Fruit fly (Drosophila melanogaster): Measurements from ENCODE around the gene Rcc1.
A peak's percentile ranks its signal among the peaks of the same experiment; 100 is the strongest.

Rcc1 gene

DNA sequence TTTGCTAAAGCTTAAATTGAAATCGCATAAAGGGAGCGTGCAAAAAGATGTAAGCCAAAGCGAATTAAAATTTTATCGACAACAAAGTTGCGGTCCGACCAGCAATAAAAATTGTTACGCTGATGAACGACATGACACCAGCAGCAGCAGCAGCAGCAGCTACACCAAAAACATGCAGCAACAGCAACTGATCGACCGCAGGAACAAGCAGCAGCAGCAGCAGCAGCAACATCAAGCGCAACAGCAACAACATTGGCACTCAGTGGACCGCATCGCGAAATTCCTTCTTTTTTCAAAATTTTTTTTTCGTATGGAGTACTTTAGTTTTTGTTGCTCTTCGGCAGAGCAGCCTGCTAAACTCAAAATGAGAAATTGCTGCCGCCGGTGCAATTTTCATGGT, 22.4 kb upstream of the Rcc1 start:
- TF ChIP-seq row (GFP tag; IDR thresholded peaks at IDR 0.05) (no peak), sens (GFP tag) (no peak), CG4730 (GFP tag; IDR thresholded peaks at IDR 0.05) (no peak), odd (GFP tag; optimal IDR thresholded peaks at IDR 0.05) (no peak), Bdp1 (GFP tag; optimal IDR thresholded peaks at IDR 0.05) (no peak), HmgZ (tag; optimal IDR thresholded peaks at IDR 0.05) (no peak), wdn (GFP tag; IDR thresholded peaks at IDR 0.05) (no peak), CG4707 (GFP tag; optimal IDR thresholded peaks at IDR 0.05) (no peak), Oli (tag; optimal IDR thresholded peaks at IDR 0.05) (no peak), Six4 (GFP tag; optimal IDR thresholded peaks at IDR 0.05) (no peak), nerfin-1 (tag; optimal IDR thresholded peaks at IDR 0.05) (no peak)

DNA sequence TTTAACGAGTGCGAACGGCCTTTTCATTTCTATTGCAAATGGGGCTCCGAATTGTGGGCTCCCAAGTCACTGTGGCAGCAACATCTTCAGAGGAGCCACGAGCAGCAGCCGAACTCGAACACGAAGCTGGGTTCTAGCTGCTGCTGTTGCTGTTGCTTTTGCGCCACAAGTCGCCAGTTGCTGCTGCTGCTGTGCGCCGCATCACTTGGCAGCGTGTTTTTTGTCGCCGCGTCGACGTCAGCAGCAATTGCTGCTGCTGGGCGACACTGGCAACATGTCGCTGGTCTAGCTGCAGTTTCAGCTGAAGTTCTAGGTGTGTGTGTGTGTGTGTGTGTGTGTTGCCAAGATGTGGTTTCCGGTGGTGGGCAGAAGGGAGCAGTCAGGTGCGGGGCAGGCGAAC, 20.0 kb upstream of the Rcc1 start:
- peak; percentile 44 for TF ChIP-seq nom (GFP tag; optimal IDR thresholded peaks at IDR 0.05)
- TF ChIP-seq CG12769 (tag; optimal IDR thresholded peaks at IDR 0.05) = no peak
- TF ChIP-seq Fer1 (GFP tag; optimal IDR thresholded peaks at IDR 0.05) = no peak
- 0 out of 3 replicates have a peak, but pooled peaks have one; percentile 26 for TF ChIP-seq vnd (GFP tag; IDR thresholded peaks at IDR 0.05; ENCODE audit: partially characterized antibody)
- peak; percentile 19 for TF ChIP-seq HLHmδ (GFP tag; optimal IDR thresholded peaks at IDR 0.05)
- 0 out of 2 replicates have a peak, but pooled peaks have one; percentile 6 for TF ChIP-seq Drgx (GFP tag; IDR thresholded peaks at IDR 0.05)
- peak; percentile 90 for TF ChIP-seq Deaf1 (tag; optimal IDR thresholded peaks at IDR 0.05)
- TF ChIP-seq CG11504 (tag; optimal IDR thresholded peaks at IDR 0.05) = peak; percentile 98
- TF ChIP-seq CG31224 (GFP tag; IDR thresholded peaks at IDR 0.05) = peak; percentile 93
- peak; percentile 54 for TF ChIP-seq CG5180 (GFP tag; optimal IDR thresholded peaks at IDR 0.05)
- TF ChIP-seq cg (GFP tag; optimal IDR thresholded peaks at IDR 0.05) = peak; percentile 8
- TF ChIP-seq CG6791 (GFP tag; IDR thresholded peaks at IDR 0.05; ENCODE audit: partially characterized antibody) = 0 out of 3 replicates have a peak, but pooled peaks have one; percentile 25
- TF ChIP-seq crol (GFP tag; IDR thresholded peaks at IDR 0.05) = 0 out of 2 replicates have a peak, but pooled peaks have one; percentile 39
- TF ChIP-seq CG6272 (GFP tag; IDR thresholded peaks at IDR 0.05) = no peak
- no peak for TF ChIP-seq Xrp1 (GFP tag; IDR thresholded peaks at IDR 0.05)
- TF ChIP-seq fru (optimal IDR thresholded peaks at IDR 0.05) = no peak

- TF ChIP-seq tap (tag; optimal IDR thresholded peaks at IDR 0.05) = peak; percentile 3
- TF ChIP-seq zfh1 (GFP tag; IDR thresholded peaks at IDR 0.05) = 0 out of 3 replicates have a peak, but pooled peaks have one; percentile 21
- peak; percentile 52 for TF ChIP-seq CG17829 (tag; optimal IDR thresholded peaks at IDR 0.05)
- TF ChIP-seq BtbVII (GFP tag; optimal IDR thresholded peaks at IDR 0.05) = no peak
- no peak for TF ChIP-seq CG7786 (GFP tag; optimal IDR thresholded peaks at IDR 0.05)
- peak; percentile 36 for TF ChIP-seq CG15696 (tag; optimal IDR thresholded peaks at IDR 0.05)
- TF ChIP-seq toy (GFP tag; IDR thresholded peaks at IDR 0.05) = no peak
- TF ChIP-seq CG30431 (GFP tag; optimal IDR thresholded peaks at IDR 0.05) = no peak
- no peak for TF ChIP-seq ab (GFP tag; optimal IDR thresholded peaks at IDR 0.05)
- TF ChIP-seq gcm2 (GFP tag; optimal IDR thresholded peaks at IDR 0.05) = no peak
- no peak for TF ChIP-seq bab2 (GFP tag; optimal IDR thresholded peaks at IDR 0.05)
- TF ChIP-seq CG13424 (tag; optimal IDR thresholded peaks at IDR 0.05) = peak; percentile 24
- peak; percentile 49 for TF ChIP-seq CG2678 (tag; optimal IDR thresholded peaks at IDR 0.05)
- TF ChIP-seq Sox100B (GFP tag; optimal IDR thresholded peaks at IDR 0.05) = peak; percentile 26
- peak; percentile 2 for TF ChIP-seq Oli (tag; optimal IDR thresholded peaks at IDR 0.05)
- TF ChIP-seq mirr (GFP tag; optimal IDR thresholded peaks at IDR 0.05) = no peak
- no peak for TF ChIP-seq MBD-R2 (GFP tag; IDR thresholded peaks at IDR 0.05)
- no peak for TF ChIP-seq tx (GFP tag; optimal IDR thresholded peaks at IDR 0.05)
- no peak for TF ChIP-seq CG11695 (GFP tag; IDR thresholded peaks at IDR 0.05)
- no peak for TF ChIP-seq Bteb2 (GFP tag; optimal IDR thresholded peaks at IDR 0.05)
- no peak for TF ChIP-seq CG10431 (GFP tag; optimal IDR thresholded peaks at IDR 0.05)
- TF ChIP-seq slou (GFP tag; optimal IDR thresholded peaks at IDR 0.05) = no peak
- TF ChIP-seq Asciz (GFP tag; optimal IDR thresholded peaks at IDR 0.05) = peak; percentile 40
- TF ChIP-seq CG12219 (GFP tag; optimal IDR thresholded peaks at IDR 0.05) = no peak
- TF ChIP-seq lmd (GFP tag; IDR thresholded peaks at IDR 0.05) = no peak; the same call in 1 of the 2 replicates
Observed at dm6 chr3L:5952132-5952531, 19.6 kb upstream of the Rcc1 start.

Data from whole organism, embryonic.